Worm (Caenorhabditis elegans): ENCODE results near the gene cest-28.

cest-28 gene

DNA sequence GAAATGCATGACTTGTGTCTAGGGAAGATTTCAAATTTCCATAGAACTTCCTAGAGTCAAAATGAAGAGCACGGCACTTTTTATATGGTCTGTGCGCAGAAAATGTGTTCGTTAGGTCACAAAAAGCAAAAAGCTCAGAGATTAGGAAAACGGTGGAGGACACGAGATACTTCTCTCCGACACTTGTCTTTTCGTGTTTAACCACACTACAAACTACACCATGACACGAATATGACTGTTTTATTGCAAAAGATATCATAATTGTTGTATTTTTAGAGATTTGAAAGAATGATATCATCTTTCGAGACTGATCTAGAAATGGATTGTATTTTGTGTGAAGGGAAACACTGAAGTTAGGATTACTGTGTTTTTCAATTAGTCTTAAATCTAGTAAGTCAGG is 29.4 kb downstream of the cest-28 start:
- TF ChIP-seq unc-62 (GFP tag; optimal IDR thresholded peaks at IDR 0.05): no peak

DNA sequence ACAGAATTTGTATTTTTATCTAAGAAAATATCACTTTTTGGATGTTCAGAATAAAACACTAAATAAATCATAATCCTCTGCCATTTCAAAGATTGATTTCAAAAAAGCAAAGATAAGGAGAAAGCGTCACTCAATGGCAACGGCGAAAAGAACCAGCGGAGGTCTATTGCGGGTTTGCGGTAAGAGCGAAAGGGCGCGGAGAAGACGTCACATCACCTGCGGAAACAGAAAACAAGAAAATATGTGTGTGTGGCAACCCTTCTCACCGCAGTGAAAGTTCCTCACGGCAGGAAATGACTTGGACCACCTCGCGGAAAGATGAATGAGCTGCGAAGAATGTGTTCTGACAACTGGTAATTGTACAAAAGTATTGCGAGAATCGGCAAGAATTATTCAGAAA is 30.2 kb downstream of the cest-28 start:
- no peak for TF ChIP-seq unc-62 (GFP tag; optimal IDR thresholded peaks at IDR 0.05)

DNA sequence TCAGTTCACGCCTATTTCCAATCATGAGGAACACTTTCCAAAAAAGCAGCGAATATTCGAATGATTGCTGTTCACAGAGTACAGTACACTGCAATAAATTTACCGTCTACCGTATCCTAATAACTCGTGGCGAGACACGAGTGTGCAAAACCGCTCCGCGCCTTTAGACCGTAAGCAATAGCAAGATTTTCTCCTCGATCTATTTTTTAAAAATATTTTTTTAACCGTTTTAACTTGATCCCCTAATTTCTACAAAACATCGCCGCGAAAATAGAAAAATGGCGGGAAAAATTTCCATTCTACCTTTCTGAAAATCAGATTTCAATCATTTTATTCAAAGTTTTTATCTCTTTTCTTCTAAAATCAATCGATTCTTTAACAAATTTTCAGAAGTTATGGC is 33.1 kb downstream of the cest-28 start, which contains the start of gene era-1:
TSS of gene era-1 (plus strand) at position 366 of the 400 bp plus-strand sequence.
- no peak for TF ChIP-seq unc-62 (GFP tag; optimal IDR thresholded peaks at IDR 0.05)

DNA sequence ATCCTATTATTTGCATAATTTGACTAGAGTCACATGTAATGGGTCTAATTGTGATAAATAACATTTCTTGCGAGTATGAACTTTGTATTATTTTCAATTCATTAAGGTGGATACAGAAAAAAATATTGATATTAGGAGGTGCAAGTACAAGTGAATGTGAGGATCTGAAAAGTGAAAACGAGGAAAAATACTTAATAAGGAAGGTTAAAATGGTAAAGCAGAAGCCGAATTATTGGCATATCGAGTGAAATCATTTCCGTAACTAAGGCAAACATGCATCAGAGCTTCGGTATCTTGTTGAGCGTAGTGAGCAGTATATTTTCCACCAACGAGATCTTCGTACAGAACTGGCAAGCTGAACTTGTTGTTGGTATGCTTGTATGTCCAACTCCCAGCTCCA is 34.9 kb downstream of the cest-28 start:
- no peak for TF ChIP-seq unc-62 (GFP tag; optimal IDR thresholded peaks at IDR 0.05)

DNA sequence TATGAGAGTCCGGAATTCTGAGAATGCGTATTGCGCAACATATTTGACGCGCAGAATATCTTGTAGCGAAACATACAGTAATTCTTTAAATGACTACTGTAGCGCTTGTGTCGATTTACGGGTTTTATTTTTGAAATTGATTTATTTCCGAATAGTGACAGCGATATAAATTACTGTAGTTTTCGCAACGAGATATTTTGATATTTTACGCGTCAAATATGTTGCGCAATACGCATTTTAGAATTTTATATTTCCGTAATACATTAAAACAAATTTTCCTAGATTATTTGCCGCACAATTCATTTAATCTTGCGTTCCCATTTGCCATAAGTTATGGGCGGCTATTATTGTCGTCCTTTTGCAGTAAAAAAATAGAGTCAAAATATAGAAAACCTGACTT is 35.7 kb downstream of the cest-28 start:
- no peak for TF ChIP-seq unc-62 (GFP tag; optimal IDR thresholded peaks at IDR 0.05)

DNA sequence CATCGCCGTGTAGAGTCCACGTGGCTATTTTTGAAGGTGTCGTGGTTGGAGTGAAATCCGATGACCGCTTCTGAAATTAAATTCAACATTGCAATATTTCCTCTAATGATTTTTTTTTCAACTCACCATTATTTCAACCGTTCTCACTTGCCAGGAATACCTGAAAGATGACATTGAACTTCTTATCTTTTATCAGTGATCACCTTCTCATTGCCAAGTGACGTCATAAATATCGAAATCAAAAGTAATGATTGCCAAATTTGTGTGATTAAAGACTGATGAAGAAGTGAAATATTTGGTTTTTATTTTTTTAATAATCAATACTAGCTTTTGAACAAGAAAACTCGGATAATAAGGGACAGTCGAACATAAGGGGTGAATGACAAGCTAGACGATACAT is 37.2 kb downstream of the cest-28 start, which contains the start of gene W02F12.4:
TSS of gene W02F12.4 (minus strand) at position 164 of the 400 bp plus-strand sequence.
- no peak for TF ChIP-seq unc-62 (GFP tag; optimal IDR thresholded peaks at IDR 0.05)

DNA sequence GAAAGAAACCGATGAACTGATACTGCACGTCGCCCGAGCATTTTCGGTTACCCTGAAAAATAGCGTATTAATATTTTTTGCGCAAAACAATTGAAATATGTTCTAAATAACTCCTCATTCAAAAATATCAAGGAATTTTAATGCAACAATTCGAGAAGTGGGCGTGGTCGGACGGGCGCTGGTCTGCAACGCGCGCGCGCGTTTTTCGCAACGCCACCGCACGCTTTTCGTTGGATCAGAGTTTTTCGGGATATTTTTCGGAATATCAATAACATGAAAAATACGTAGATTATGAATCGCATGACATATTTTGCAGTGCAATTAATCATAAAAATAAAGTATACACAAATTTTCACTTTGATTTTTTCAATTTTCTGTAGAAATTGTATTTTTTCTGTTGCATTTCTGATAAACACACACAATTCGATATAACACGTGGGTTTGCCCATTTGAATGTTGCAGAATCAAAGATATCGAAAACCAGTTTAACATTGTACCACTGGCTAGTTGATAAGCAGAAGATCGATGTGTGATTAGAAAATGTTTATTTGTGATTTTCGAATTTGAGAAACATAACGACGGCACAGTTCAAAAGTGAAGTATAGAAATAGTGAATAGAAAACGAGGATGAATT is 39.5 kb downstream of the cest-28 start, which contains the start of gene dlst-1:
TSS of gene dlst-1 (minus strand) at position 52 of the 634 bp plus-strand sequence.
- TF ChIP-seq unc-62 (GFP tag; optimal IDR thresholded peaks at IDR 0.05): no peak

DNA sequence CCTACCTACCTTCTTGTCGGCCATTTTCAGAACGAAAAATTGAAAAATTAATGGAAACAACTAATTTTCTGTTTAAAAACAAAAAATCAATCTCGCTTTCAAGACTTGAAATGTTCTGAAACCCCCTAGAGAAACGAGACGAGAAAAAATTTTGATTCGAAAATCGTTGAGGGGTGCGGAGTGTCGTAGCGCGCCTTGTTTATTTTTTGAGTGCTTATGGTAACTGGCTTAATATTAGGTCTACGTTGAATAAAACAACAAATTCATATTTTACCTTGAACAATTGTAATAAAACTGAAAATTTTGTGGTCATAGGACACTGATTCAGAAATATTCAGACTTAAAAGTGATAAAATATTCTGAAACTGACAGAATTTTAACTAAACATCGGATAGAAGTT is 40.8 kb downstream of the cest-28 start, which contains the start of gene sna-1:
TSS of gene sna-1 (minus strand) at position 218 of the 400 bp plus-strand sequence.
- TF ChIP-seq unc-62 (GFP tag; optimal IDR thresholded peaks at IDR 0.05): no peak

DNA sequence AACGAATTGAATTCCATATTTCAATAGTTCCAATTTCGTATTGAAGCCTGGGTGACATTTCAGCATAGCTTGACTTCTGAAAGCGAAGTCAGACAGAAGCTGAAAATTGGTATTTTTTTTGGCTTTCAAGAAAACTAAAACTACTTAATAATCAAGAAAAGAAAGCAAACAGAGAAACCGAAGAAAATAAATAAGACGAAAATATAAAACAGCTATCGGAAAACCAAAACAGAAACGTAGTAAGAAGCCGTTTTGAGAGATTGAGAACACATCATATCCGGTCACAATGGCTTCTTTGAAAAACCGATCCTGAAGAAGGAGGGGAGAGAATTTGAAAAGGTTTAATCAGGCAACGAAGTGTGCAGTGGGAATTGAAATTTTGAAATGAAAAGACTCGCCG is 48.6 kb downstream of the cest-28 start, which contains the start of gene srg-30:
TSS of gene srg-30 (minus strand) at position 101 of the 400 bp plus-strand sequence.
- TF ChIP-seq unc-62 (GFP tag; optimal IDR thresholded peaks at IDR 0.05): no peak

Data from whole organism, dauer.